Fruit fly (Drosophila melanogaster): ENCODE data around the gene CG14565.

DNA sequence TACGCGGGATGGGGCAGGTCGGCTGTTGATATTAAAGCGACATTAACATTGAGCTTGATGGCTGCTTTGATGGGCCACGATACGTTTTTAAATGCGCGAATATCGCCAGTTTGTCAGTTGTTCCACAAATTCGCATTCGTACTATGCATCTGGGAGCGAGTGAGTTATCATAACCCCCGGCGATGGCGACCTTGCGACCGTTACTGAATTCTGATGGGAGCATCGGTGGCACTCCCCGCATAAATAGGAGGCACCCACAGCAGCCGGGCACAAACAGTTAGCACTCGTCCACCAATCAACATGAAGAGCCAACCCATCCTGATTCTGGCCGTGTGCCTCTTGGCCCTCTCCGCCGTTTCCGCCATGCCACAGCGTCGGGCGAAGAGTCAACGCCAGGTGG is 12.8 kb upstream of the CG14565 start, which contains the start of gene CG14564:
- TF ChIP-seq D1 (tag; optimal IDR thresholded peaks at IDR 0.05): no peak
- TF ChIP-seq CG13204 (GFP tag; optimal IDR thresholded peaks at IDR 0.05): no peak
- no peak for TF ChIP-seq CG34367 (tag; optimal IDR thresholded peaks at IDR 0.05)
- TF ChIP-seq EcR (GFP tag; optimal IDR thresholded peaks at IDR 0.05): no peak
- no peak for TF ChIP-seq Ets98B (GFP tag; IDR thresholded peaks at IDR 0.05)
- no peak for TF ChIP-seq CG14655 (GFP tag; optimal IDR thresholded peaks at IDR 0.05)
- TF ChIP-seq Pif1B (GFP tag; optimal IDR thresholded peaks at IDR 0.05): no peak

Data from whole organism, pupa.